Fruit fly (Drosophila melanogaster): ENCODE data around the gene Strump.

Strump gene

DNA sequence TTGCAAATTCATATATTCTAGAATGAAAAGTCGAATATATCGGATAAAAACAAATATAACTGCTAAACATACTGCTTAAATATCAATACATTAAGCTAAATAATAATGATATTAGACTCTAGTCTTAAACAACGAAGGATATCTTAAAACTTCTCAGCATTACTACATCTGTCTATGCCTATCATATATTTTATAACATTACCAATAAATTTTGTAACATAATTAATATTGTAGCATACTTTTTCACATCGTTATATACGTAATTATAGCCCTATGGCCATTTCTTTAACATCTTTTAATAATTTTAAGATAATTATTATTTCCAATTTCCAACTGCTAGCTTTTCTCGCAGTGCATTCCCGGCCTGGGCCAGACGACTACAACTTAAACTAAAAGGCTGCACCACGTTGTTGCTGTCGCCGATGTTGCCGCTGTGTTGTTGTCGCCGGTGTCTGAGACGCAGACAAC is 51.0 kb downstream of the Strump start (continued):
- no peak for TF ChIP-seq ind (GFP tag; optimal IDR thresholded peaks at IDR 0.05)
- no peak for TF ChIP-seq Asciz (GFP tag; optimal IDR thresholded peaks at IDR 0.05)
- no peak for TF ChIP-seq CG3838 (GFP tag; optimal IDR thresholded peaks at IDR 0.05)
- TF ChIP-seq CG7786 (GFP tag; optimal IDR thresholded peaks at IDR 0.05): no peak
- no peak for TF ChIP-seq CG10274 (GFP tag; optimal IDR thresholded peaks at IDR 0.05)
- TF ChIP-seq Jarid2 (GFP tag; optimal IDR thresholded peaks at IDR 0.05): no peak
- TF ChIP-seq Doc2 (GFP tag; IDR thresholded peaks at IDR 0.05): no peak
- TF ChIP-seq sima (GFP tag; optimal IDR thresholded peaks at IDR 0.05): no peak
- TF ChIP-seq CG13424 (tag; optimal IDR thresholded peaks at IDR 0.05): peak; percentile 54
- TF ChIP-seq yki (optimal IDR thresholded peaks at IDR 0.05): no peak
- TF ChIP-seq sens (GFP tag): peak; percentile 35
- TF ChIP-seq Meics (GFP tag; optimal IDR thresholded peaks at IDR 0.05): peak; percentile 37
- no peak for TF ChIP-seq da (GFP tag; optimal IDR thresholded peaks at IDR 0.05)
- no peak for TF ChIP-seq CG10366 (GFP tag; IDR thresholded peaks at IDR 0.05)
- TF ChIP-seq Hmx (GFP tag; optimal IDR thresholded peaks at IDR 0.05): no peak
- TF ChIP-seq odd (GFP tag; optimal IDR thresholded peaks at IDR 0.05): peak; percentile 31
- peak; percentile 14 for TF ChIP-seq CG11723 (GFP tag; optimal IDR thresholded peaks at IDR 0.05)
- no peak for TF ChIP-seq NK7.1 (GFP tag; optimal IDR thresholded peaks at IDR 0.05)
- peak; percentile 41 for TF ChIP-seq Sox102F (GFP tag; optimal IDR thresholded peaks at IDR 0.05)
- no peak for TF ChIP-seq CG9817 (tag; optimal IDR thresholded peaks at IDR 0.05)
- peak; percentile 40 for TF ChIP-seq CG10209 (GFP tag; optimal IDR thresholded peaks at IDR 0.05)
- no peak for TF ChIP-seq knrl (GFP tag; IDR thresholded peaks at IDR 0.05; ENCODE audit: partially characterized antibody)
- TF ChIP-seq nom (GFP tag; optimal IDR thresholded peaks at IDR 0.05): peak; percentile 13
- TF ChIP-seq crc (GFP tag; optimal IDR thresholded peaks at IDR 0.05): no peak
- TF ChIP-seq shn (GFP tag; optimal IDR thresholded peaks at IDR 0.05): no peak
- TF ChIP-seq Fer1 (GFP tag; optimal IDR thresholded peaks at IDR 0.05): peak; percentile 3
- TF ChIP-seq Nf-YC (tag; optimal IDR thresholded peaks at IDR 0.05): peak; percentile 6
- no peak for TF ChIP-seq CG1647 (GFP tag; optimal IDR thresholded peaks at IDR 0.05)
- TF ChIP-seq CG9876 (GFP tag; optimal IDR thresholded peaks at IDR 0.05): no peak
- TF ChIP-seq CG7839 (tag; optimal IDR thresholded peaks at IDR 0.05): peak; percentile 61
- no peak for TF ChIP-seq jing (GFP tag; optimal IDR thresholded peaks at IDR 0.05)
- TF ChIP-seq Oli (tag; optimal IDR thresholded peaks at IDR 0.05): peak; percentile 59
- peak; percentile 68 for TF ChIP-seq CoRest (tag; optimal IDR thresholded peaks at IDR 0.05)
- no peak for TF ChIP-seq Dp (GFP tag; optimal IDR thresholded peaks at IDR 0.05)
- no peak for TF ChIP-seq CG32532 (GFP tag; IDR thresholded peaks at IDR 0.05)
- peak; percentile 56 for TF ChIP-seq CG2712 (tag; optimal IDR thresholded peaks at IDR 0.05)
- TF ChIP-seq trem (tag; optimal IDR thresholded peaks at IDR 0.05): peak; percentile 13
- TF ChIP-seq CG6272 (GFP tag; IDR thresholded peaks at IDR 0.05): no peak
- TF ChIP-seq CG6854 (GFP tag; optimal IDR thresholded peaks at IDR 0.05): peak; percentile 29
- TF ChIP-seq phol (tag; optimal IDR thresholded peaks at IDR 0.05): peak; percentile 61
- TF ChIP-seq wor (GFP tag; IDR thresholded peaks at IDR 0.05): no peak
- TF ChIP-seq CG15269 (tag; optimal IDR thresholded peaks at IDR 0.05): peak; percentile 51
- peak; percentile 65 for TF ChIP-seq Med (GFP tag)
- no peak for TF ChIP-seq Kr (GFP tag; optimal IDR thresholded peaks at IDR 0.05)
- TF ChIP-seq CG4328 (GFP tag; optimal IDR thresholded peaks at IDR 0.05): no peak
- no peak for TF ChIP-seq CG7372 (GFP tag; IDR thresholded peaks at IDR 0.05)
- no peak for TF ChIP-seq dati (GFP tag; IDR thresholded peaks at IDR 0.05)
- TF ChIP-seq org-1 (GFP tag; optimal IDR thresholded peaks at IDR 0.05): peak; percentile 26
- TF ChIP-seq CG1233 (GFP tag; optimal IDR thresholded peaks at IDR 0.05): peak; percentile 8
- TF ChIP-seq chif (GFP tag; optimal IDR thresholded peaks at IDR 0.05): no peak
- TF ChIP-seq az2 (GFP tag; optimal IDR thresholded peaks at IDR 0.05): peak; percentile 18
- no peak for TF ChIP-seq CG14965 (GFP tag; optimal IDR thresholded peaks at IDR 0.05; ENCODE audit: borderline replicate concordance)
